Fruit fly (Drosophila melanogaster) whole organism, prepupa: ENCODE data around the gene Tpi.
A peak's percentile ranks its signal among the peaks of the same experiment; 100 is the strongest.

Source experiments
- CG10669 ChIP-seq: fragments of 200-800 bp; sonication (Bioruptor generic); optimal IDR thresholded peaks from 3 replicates; lab custom pipeline; 2018; ENCODE audit warnings: missing biosample characterization, mild to moderate bottlenecking, missing genetic modification characterization, moderate library complexity
- CG11294 ChIP-seq: fragments of 200-800 bp; sonication (Bioruptor generic); IDR thresholded peaks from 2 replicates; pipeline ENCODE4 v1.3.6; 2022; ENCODE audit warnings: missing biosample characterization, missing genetic modification characterization
- CG11902 ChIP-seq: fragments of 200-800 bp; sonication (Bioruptor generic); optimal IDR thresholded peaks from 3 replicates; lab custom pipeline; 2016; ENCODE audit warnings: missing biosample characterization, missing genetic modification characterization
- CG1621 ChIP-seq: fragments of 200-800 bp; sonication (Bioruptor generic); optimal IDR thresholded peaks from 3 replicates; lab custom pipeline; 2018; ENCODE audit warnings: missing biosample characterization, mild to moderate bottlenecking, missing genetic modification characterization
- CG3032 ChIP-seq: fragments of 200-800 bp; optimal IDR thresholded peaks from 2 replicates; lab custom pipeline; 2019; ENCODE audit warnings: missing biosample characterization, mild to moderate bottlenecking, missing genetic modification characterization, moderate library complexity
- CG4318 ChIP-seq: fragments of 200-800 bp; sonication (Bioruptor generic); optimal IDR thresholded peaks from 3 replicates; lab custom pipeline; 2017; ENCODE audit warnings: missing biosample characterization, mild to moderate bottlenecking, missing genetic modification characterization
- CG6808 ChIP-seq: fragments of 200-800 bp; sonication (Bioruptor generic); optimal IDR thresholded peaks from 3 replicates; lab custom pipeline; 2017; ENCODE audit warnings: missing biosample characterization, missing genetic modification characterization, mild to moderate bottlenecking, moderate library complexity, missing genetic modification reagents
- CG6854 ChIP-seq: fragments of 200-800 bp; sonication (Bioruptor generic); optimal IDR thresholded peaks from 2 replicates; lab custom pipeline; 2017; ENCODE audit warnings: missing biosample characterization, mild to moderate bottlenecking, missing genetic modification characterization
- CG8319 ChIP-seq: fragments of 200-800 bp; sonication (Bioruptor generic); optimal IDR thresholded peaks from 3 replicates; lab custom pipeline; 2016; ENCODE audit warnings: missing biosample characterization, missing genetic modification characterization
- Eip75B ChIP-seq: fragments of 200-800 bp; sonication (Bioruptor generic); optimal IDR thresholded peaks from 3 replicates; lab custom pipeline; 2016; ENCODE audit warnings: missing biosample characterization, missing genetic modification characterization
- Eip78C ChIP-seq: fragments of 200-800 bp; sonication (Bioruptor generic); peaks from one replicate; lab custom pipeline; 2016; ENCODE audit warnings: missing biosample characterization, missing genetic modification characterization
- Ets21C ChIP-seq: fragments of 200-800 bp; sonication (Bioruptor generic); optimal IDR thresholded peaks from 3 replicates; lab custom pipeline; 2016; ENCODE audit warnings: missing biosample characterization, missing genetic modification characterization
- Ets96B ChIP-seq: fragments of 200-800 bp; optimal IDR thresholded peaks from 2 replicates; lab custom pipeline; 2019; ENCODE audit warnings: missing biosample characterization, mild to moderate bottlenecking, missing genetic modification characterization, moderate library complexity
- Hr4 ChIP-seq: fragments of 200-800 bp; sonication (Bioruptor generic); optimal IDR thresholded peaks from 3 replicates; lab custom pipeline; 2016; ENCODE audit warnings: missing biosample characterization, missing genetic modification characterization
- Met ChIP-seq: fragments of 200-800 bp; sonication (Bioruptor generic); optimal IDR thresholded peaks from 3 replicates; lab custom pipeline; 2016; ENCODE audit warnings: missing biosample characterization, missing genetic modification characterization
- Smox ChIP-seq: fragments of 200-800 bp; sonication (Bioruptor generic); optimal IDR thresholded peaks from 3 replicates; lab custom pipeline; 2016; ENCODE audit warnings: missing biosample characterization, missing genetic modification characterization
- Sox15 ChIP-seq: fragments of 200-800 bp; sonication (Bioruptor generic); optimal IDR thresholded peaks from 3 replicates; lab custom pipeline; 2016; ENCODE audit warnings: missing biosample characterization, missing genetic modification characterization
- achi ChIP-seq: fragments of 200-800 bp; sonication (Bioruptor generic); optimal IDR thresholded peaks from 3 replicates; lab custom pipeline; 2016; ENCODE audit warnings: missing biosample characterization, missing genetic modification characterization
- eg ChIP-seq: fragments of 200-800 bp; sonication (Bioruptor generic); IDR thresholded peaks from 3 replicates; pipeline ENCODE4 v1.3.6; 2022; ENCODE audit warnings: missing biosample characterization, missing genetic modification characterization
- fkh ChIP-seq: fragments of 200-800 bp; sonication (Bioruptor generic); optimal IDR thresholded peaks from 3 replicates; lab custom pipeline; 2017; ENCODE audit warnings: missing biosample characterization, mild to moderate bottlenecking, missing genetic modification characterization, moderate library complexity
- net ChIP-seq: fragments of 200-800 bp; sonication (Bioruptor generic); optimal IDR thresholded peaks from 3 replicates; lab custom pipeline; 2016; ENCODE audit warnings: missing biosample characterization, missing genetic modification characterization
- salr ChIP-seq, 2 experiments: fragments of 200-800 bp; sonication (Bioruptor generic); optimal IDR thresholded peaks; 3 replicates each; lab custom pipeline; 2016 to 2018; ENCODE audit warnings: missing biosample characterization in 2 of 2, missing genetic modification characterization in 2 of 2, mild to moderate bottlenecking in 1 of 2
- topi ChIP-seq: fragments of 200-800 bp; sonication (Bioruptor generic); optimal IDR thresholded peaks from 3 replicates; lab custom pipeline; 2016; ENCODE audit warnings: missing biosample characterization, missing genetic modification characterization
- vri ChIP-seq: fragments of 200-800 bp; sonication (Bioruptor generic); optimal IDR thresholded peaks from 3 replicates; lab custom pipeline; 2016; ENCODE audit warnings: missing biosample characterization, mild to moderate bottlenecking, missing genetic modification characterization

Tpi gene

dm6 chr3R:30134063-30135047, at the start of gene Tpi (continued):
- peak; percentile 43 for TF ChIP-seq topi (GFP tag; lab: Kevin White, UChicago)
- no peak for TF ChIP-seq fkh (GFP tag; lab: Kevin White, UChicago)
- TF ChIP-seq Ets21C (GFP tag; lab: Kevin White, UChicago), result peak; percentile 54
- TF ChIP-seq Smox (GFP tag; lab: Kevin White, UChicago), result peak; percentile 66
- no peak for TF ChIP-seq Ets96B (tag; lab: Kevin White, UChicago)
- TF ChIP-seq Sox15, result peak; percentile 27
- TF ChIP-seq CG10669, result no peak
- TF ChIP-seq CG8319 (GFP tag; lab: Kevin White, UChicago), result peak; percentile 19
- no peak for TF ChIP-seq CG6808 (GFP tag; lab: Kevin White, UChicago)
- peak; percentile 47 for TF ChIP-seq Met (GFP tag; lab: Kevin White, UChicago)

- TF ChIP-seq Eip78C (peak; percentile 13), salr (GFP tag; optimal IDR thresholded peaks at IDR 0.05; lab: Kevin White, UChicago) (no peak)
These were observed 49.5 kb upstream of the Tpi start for dm6 chr3R:30183872-30184271.

dm6 chr3R:30179934-30180333, 45.5 kb upstream of the Tpi start, which contains the start of gene Bet5:
Bet5 (plus strand) TSS chr3R:30180232.
- TF ChIP-seq Eip75B (GFP tag; lab: Kevin White, UChicago) (no peak), vri (GFP tag; lab: Kevin White, UChicago) (no peak), CG8319 (GFP tag; lab: Kevin White, UChicago) (no peak), CG3032 (tag; lab: Kevin White, UChicago) (no peak), salr (GFP tag; optimal IDR thresholded peaks at IDR 0.05; lab: Kevin White, UChicago) (no peak), CG6808 (GFP tag; lab: Kevin White, UChicago) (peak; percentile 100), CG11294 (GFP tag; lab: Robert Waterston, UW) (no peak), CG1621 (tag; lab: Kevin White, UChicago) (no peak), Eip78C (peak; percentile 31)
- TF ChIP-seq, all 60 proteins: peak for 2

- TF ChIP-seq achi (GFP tag; lab: Kevin White, UChicago), result no peak
- TF ChIP-seq CG11902 (GFP tag; lab: Kevin White, UChicago), result no peak
- TF ChIP-seq CG6808 (GFP tag; lab: Kevin White, UChicago), result peak; percentile 74
- TF ChIP-seq, all 60 proteins: peak for 1
These were observed 43.1 kb upstream of the Tpi start, which contains the start of the genes CG1983 and CG15530 for dm6 chr3R:30177494-30177893. CG1983 (minus strand) TSS chr3R:30177700. CG15530 (plus strand) TSS chr3R:30177877.

- no peak for TF ChIP-seq net (GFP tag; lab: Kevin White, UChicago)
- TF ChIP-seq salr (GFP tag; optimal IDR thresholded peaks at IDR 0.05; lab: Kevin White, UChicago), result no peak
These were observed 41.9 kb upstream of the Tpi start for dm6 chr3R:30176314-30176713.

dm6 chr3R:30175045-30175589, 40.7 kb upstream of the Tpi start:
- no peak for TF ChIP-seq Hr4
- no peak for TF ChIP-seq CG6854 (GFP tag; lab: Kevin White, UChicago)
- peak; percentile 5; the same call in 1 of the 3 replicates for TF ChIP-seq eg
- TF ChIP-seq Eip78C, result peak; percentile 40
- no peak for TF ChIP-seq CG4318 (GFP tag; lab: Kevin White, UChicago)
- no peak for TF ChIP-seq Ets96B (tag; lab: Kevin White, UChicago)
- TF ChIP-seq, all 60 proteins: peak for 2
